Worm (Caenorhabditis elegans) whole organism, early embryonic: ENCODE data around the gene pag-3.
A peak's percentile ranks its signal among the peaks of the same experiment; 100 is the strongest.

Source experiments
- B0310.2 ChIP-seq: sonication (generic microtip); optimal IDR thresholded peaks from 2 replicates; lab custom pipeline; 2016; ENCODE audit warnings: mild to moderate bottlenecking, missing genetic modification characterization, missing compliant biosample characterization
- F13C5.2 ChIP-seq: sonication (generic microtip); optimal IDR thresholded peaks from 2 replicates; lab custom pipeline; 2017; ENCODE audit warnings: mild to moderate bottlenecking, missing genetic modification characterization, inconsistent platforms, missing compliant biosample characterization
- aly-1 ChIP-seq: sonication (generic microtip); optimal IDR thresholded peaks from 2 replicates; lab custom pipeline; 2016; ENCODE audit warnings: missing genetic modification characterization, missing compliant biosample characterization
- ama-1 ChIP-seq: fragments of 150-350 bp; optimal IDR thresholded peaks from 2 replicates; lab custom pipeline; 2014
- ceh-13 ChIP-seq: fragments of 200-800 bp; sonication (Bioruptor generic); optimal IDR thresholded peaks from 2 replicates; lab custom pipeline; 2018; ENCODE audit warnings: mild to moderate bottlenecking, missing genetic modification characterization, missing compliant biosample characterization
- ceh-36 ChIP-seq: sonication (generic microtip); optimal IDR thresholded peaks from 2 replicates; lab custom pipeline; 2016; ENCODE audit warnings: missing genetic modification characterization, inconsistent platforms, missing compliant biosample characterization
- ets-7 ChIP-seq: sonication (generic microtip); optimal IDR thresholded peaks from 2 replicates; lab custom pipeline; 2016; ENCODE audit warnings: missing genotype, missing genetic modification characterization, missing compliant biosample characterization
- flt-1 ChIP-seq: fragments of 200-800 bp; sonication (Bioruptor generic); IDR thresholded peaks from 2 replicates; pipeline ENCODE4 v1.3.6; 2022; ENCODE audit warnings: missing genetic modification characterization, missing compliant biosample characterization
- hmbx-1 ChIP-seq: sonication (generic microtip); optimal IDR thresholded peaks from 2 replicates; lab custom pipeline; 2016; ENCODE audit warnings: mild to moderate bottlenecking, missing genetic modification characterization, missing compliant biosample characterization
- hmg-4 ChIP-seq: fragments of 200-800 bp; sonication (Bioruptor generic); optimal IDR thresholded peaks from 2 replicates; lab custom pipeline; 2018; ENCODE audit warnings: mild to moderate bottlenecking, missing genetic modification characterization, missing compliant biosample characterization
- hnd-1 ChIP-seq: sonication (generic microtip); optimal IDR thresholded peaks from 2 replicates; lab custom pipeline; 2016; ENCODE audit warnings: missing genetic modification characterization, missing compliant biosample characterization
- pes-1 ChIP-seq: fragments of 200-800 bp; sonication (Bioruptor generic); IDR thresholded peaks from 2 replicates; pipeline ENCODE4 v1.3.6; 2022; ENCODE audit warnings: missing genetic modification reagents, missing genetic modification characterization, missing compliant biosample characterization
- scrt-1 ChIP-seq: fragments of 200-800 bp; sonication (Bioruptor generic); IDR thresholded peaks from 2 replicates; pipeline ENCODE4 v1.3.6; 2022; ENCODE audit warnings: missing genetic modification characterization, missing compliant biosample characterization
- sea-1 ChIP-seq: fragments of 200-800 bp; sonication (Bioruptor generic); conservative IDR thresholded peaks from 2 replicates; pipeline ENCODE4 v1.3.6; 2022; ENCODE audit warnings: missing genetic modification characterization, missing compliant biosample characterization
- tbx-11 ChIP-seq: fragments of 200-800 bp; sonication (Bioruptor generic); IDR thresholded peaks from 2 replicates; pipeline ENCODE4 v1.3.6; 2022; ENCODE audit warnings: missing genetic modification characterization, missing compliant biosample characterization
- tbx-37 ChIP-seq: fragments of 200-800 bp; sonication (Bioruptor generic); conservative IDR thresholded peaks from 2 replicates; pipeline ENCODE4 v1.3.6; 2022; ENCODE audit warnings: missing genetic modification reagents, missing genetic modification characterization, missing compliant biosample characterization
- tra-4 ChIP-seq: sonication (generic microtip); optimal IDR thresholded peaks from 2 replicates; lab custom pipeline; 2017; ENCODE audit warnings: missing genetic modification characterization, missing compliant biosample characterization

The pag-3 gene

DNA sequence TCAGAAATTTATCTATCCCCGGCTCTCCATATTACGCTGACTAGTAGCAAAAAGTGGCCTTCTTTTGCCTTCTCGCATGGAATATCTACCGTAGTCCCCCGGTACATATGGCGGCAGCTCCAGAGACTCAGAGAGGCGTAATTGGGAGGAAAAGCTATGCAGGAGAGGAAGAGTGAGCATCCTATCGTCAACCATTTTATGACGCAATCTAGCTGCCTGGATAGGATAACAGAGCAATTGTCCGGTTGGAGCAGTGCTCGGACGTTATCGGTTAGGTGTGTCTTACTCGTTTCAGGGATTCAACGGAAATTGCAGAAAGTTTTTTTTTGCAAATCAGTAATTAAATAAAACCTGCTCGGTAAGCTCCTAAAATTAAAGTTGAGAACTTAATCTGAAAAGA, 2.7 kb upstream of the pag-3 start:
- TF ChIP-seq ceh-36 (no peak), sea-1 (GFP tag; lab: Robert Waterston, UW) (no peak), hmbx-1 (tag; lab: Kevin White, UChicago) (no peak), ceh-13 (no peak), B0310.2 (tag; lab: Kevin White, UChicago) (no peak), pes-1 (GFP tag; lab: Robert Waterston, UW) (no peak), aly-1 (tag; lab: Kevin White, UChicago) (no peak), scrt-1 (GFP tag; lab: Robert Waterston, UW) (no peak), hnd-1 (tag; lab: Kevin White, UChicago) (no peak), hmg-4 (GFP tag; lab: Kevin White, UChicago) (no peak), ets-7 (tag; lab: Kevin White, UChicago) (no peak)

DNA sequence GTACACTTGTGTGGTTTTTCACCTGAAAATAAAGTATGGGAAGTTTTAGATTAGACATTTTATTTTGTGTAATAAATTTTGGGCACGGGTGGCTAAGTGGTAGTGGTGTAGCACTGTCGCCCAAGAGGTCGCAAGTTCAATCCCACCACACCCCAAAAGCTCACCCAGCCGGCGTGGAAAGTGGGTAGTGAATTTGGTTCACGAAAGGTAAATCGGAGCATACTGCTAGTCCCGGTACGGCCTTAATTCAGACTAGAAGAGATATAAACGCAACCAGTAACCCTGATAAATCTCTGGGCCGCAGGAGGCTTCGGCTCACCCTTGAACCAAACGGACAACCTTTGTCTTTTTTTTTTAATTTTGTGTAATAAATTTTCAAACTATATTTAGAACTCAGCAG, 2.7 kb downstream of the pag-3 start:
- no peak for TF ChIP-seq ceh-36
- TF ChIP-seq ets-7 (tag; lab: Kevin White, UChicago): no peak
- no peak for TF ChIP-seq hmg-4 (GFP tag; lab: Kevin White, UChicago)
- TF ChIP-seq aly-1 (tag; lab: Kevin White, UChicago): no peak
- TF ChIP-seq F13C5.2 (tag; lab: Kevin White, UChicago): no peak
- TF ChIP-seq ama-1: no peak
- TF ChIP-seq tbx-37 (GFP tag; lab: Robert Waterston, UW): no peak
- TF ChIP-seq tbx-11 (GFP tag; lab: Robert Waterston, UW): no peak
- TF ChIP-seq flt-1: no peak
- TF ChIP-seq tra-4 (tag; lab: Kevin White, UChicago): no peak
- no peak for TF ChIP-seq ceh-13
- no peak for TF ChIP-seq B0310.2 (tag; lab: Kevin White, UChicago)
- no peak for TF ChIP-seq pes-1 (GFP tag; lab: Robert Waterston, UW)
- TF ChIP-seq hmbx-1 (tag; lab: Kevin White, UChicago): no peak
- no peak for TF ChIP-seq sea-1 (GFP tag; lab: Robert Waterston, UW)
- TF ChIP-seq hnd-1 (tag; lab: Kevin White, UChicago): no peak
- TF ChIP-seq scrt-1 (GFP tag; lab: Robert Waterston, UW): no peak

DNA sequence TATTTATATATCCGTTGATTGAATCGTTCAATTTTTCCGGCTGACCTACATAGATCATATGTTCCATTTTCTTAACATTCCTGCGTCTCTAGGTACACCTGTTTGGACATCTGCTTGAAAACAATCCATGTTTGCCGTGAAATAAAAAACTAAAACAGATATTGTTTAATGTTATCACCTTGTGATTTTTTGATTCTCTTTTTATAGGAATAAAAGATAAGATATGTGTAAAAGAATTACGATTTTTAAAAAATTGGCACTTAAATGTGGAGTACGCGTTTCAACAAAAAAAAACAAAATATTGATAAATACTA, 7.1 kb downstream of the pag-3 start:
- TF ChIP-seq scrt-1 (GFP tag; lab: Robert Waterston, UW): no peak
- TF ChIP-seq tra-4 (tag; lab: Kevin White, UChicago): no peak
- TF ChIP-seq B0310.2 (tag; lab: Kevin White, UChicago): no peak
- TF ChIP-seq flt-1: no peak
- TF ChIP-seq F13C5.2 (tag; lab: Kevin White, UChicago): no peak
- TF ChIP-seq pes-1 (GFP tag; lab: Robert Waterston, UW): no peak
- TF ChIP-seq aly-1 (tag; lab: Kevin White, UChicago): no peak

DNA sequence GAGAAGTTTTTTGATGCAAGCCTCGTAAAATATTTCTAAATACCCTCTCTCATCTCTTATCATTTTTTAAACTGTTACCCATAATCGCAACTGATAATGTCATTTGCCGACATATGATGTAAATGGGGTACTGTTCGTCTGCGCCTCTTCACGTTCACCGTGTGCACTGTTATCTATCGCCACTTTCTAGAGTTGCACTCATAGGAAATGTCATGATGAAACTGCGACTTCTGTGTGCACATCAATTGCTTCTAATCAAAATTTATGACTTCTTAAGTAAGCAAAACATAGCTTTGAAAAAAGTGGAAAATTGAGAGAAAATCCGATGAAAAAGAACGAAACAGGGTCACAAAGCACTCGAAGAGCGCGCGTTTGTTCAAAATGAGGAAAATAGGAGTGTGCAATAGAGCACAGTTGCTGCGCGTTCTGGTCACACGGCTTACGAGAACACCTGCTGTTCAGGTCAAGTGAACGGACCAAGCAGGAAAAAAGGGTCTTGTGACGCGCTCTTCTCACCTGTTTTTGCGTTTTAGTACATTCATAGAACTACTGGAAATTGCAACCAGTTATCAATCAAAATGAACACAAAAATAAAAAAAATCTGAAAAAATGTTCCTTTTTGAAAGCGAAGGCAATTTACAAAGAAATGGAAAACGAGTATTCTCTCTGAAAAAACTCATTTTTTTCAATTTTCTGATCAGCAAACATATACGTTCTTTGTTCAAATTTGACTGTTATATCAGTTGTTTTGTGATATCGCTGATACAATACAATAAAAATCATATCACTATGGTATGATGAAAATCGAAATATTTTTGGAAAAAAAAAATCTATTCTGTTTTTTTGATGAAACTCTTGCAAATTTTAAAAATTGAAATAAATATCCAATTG, 7.7 kb downstream of the pag-3 start:
- TF ChIP-seq F13C5.2 (tag; lab: Kevin White, UChicago): peak; percentile 5
- TF ChIP-seq tbx-11 (GFP tag; lab: Robert Waterston, UW): no peak
- TF ChIP-seq pes-1 (GFP tag; lab: Robert Waterston, UW): no peak
- no peak for TF ChIP-seq B0310.2 (tag; lab: Kevin White, UChicago)
- no peak for TF ChIP-seq hmg-4 (GFP tag; lab: Kevin White, UChicago)

DNA sequence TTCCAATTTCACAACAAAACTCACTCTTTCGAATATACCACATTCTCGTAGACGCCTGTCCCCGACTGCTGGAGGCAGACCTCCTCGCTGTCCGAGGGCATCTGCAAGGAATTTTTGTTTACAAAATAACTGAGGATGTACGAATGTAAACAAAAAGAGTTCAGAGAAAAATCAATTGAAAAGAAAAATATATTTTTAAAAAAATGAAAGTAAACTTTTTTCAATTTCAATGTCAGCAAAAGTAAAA, 8.3 kb downstream of the pag-3 start, which contains the start of gene mrp-5:
Gene mrp-5, minus strand, starts transcription at position 101 of the 247 bp plus-strand sequence.
- no peak for TF ChIP-seq ama-1
- TF ChIP-seq hmbx-1 (tag; lab: Kevin White, UChicago): no peak
- TF ChIP-seq hnd-1 (tag; lab: Kevin White, UChicago): no peak

DNA sequence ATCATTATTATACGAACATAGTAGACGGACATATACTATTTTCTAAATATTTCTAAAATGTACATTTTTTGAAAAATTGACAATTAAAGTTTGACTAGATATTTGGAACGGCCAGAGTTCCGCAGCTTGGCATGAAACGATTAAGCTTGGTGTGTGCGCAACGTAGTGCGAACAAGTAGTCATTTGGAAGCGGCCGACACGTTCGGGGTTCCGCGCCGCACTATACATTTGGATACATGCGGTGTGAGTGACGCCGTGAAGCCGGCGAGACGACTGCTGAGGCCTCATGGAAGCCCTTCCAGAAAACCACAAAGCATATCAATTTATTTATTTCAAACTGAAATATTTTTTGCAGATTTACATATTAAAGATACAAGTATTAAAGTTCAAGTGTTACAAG, 16.3 kb downstream of the pag-3 start:
- no peak for TF ChIP-seq ama-1
- TF ChIP-seq sea-1 (GFP tag; lab: Robert Waterston, UW): no peak
- TF ChIP-seq ceh-36: no peak
- TF ChIP-seq F13C5.2 (tag; lab: Kevin White, UChicago): no peak
- no peak for TF ChIP-seq tbx-11 (GFP tag; lab: Robert Waterston, UW)
- TF ChIP-seq aly-1 (tag; lab: Kevin White, UChicago): no peak
- TF ChIP-seq ets-7 (tag; lab: Kevin White, UChicago): no peak
- TF ChIP-seq scrt-1 (GFP tag; lab: Robert Waterston, UW): no peak
- no peak for TF ChIP-seq flt-1
- TF ChIP-seq tra-4 (tag; lab: Kevin White, UChicago): no peak
- TF ChIP-seq hmbx-1 (tag; lab: Kevin White, UChicago): no peak
- TF ChIP-seq hmg-4 (GFP tag; lab: Kevin White, UChicago): no peak
- TF ChIP-seq hnd-1 (tag; lab: Kevin White, UChicago): no peak
- no peak for TF ChIP-seq ceh-13
- no peak for TF ChIP-seq B0310.2 (tag; lab: Kevin White, UChicago)
- TF ChIP-seq pes-1 (GFP tag; lab: Robert Waterston, UW): no peak
- no peak for TF ChIP-seq tbx-37 (GFP tag; lab: Robert Waterston, UW)

DNA sequence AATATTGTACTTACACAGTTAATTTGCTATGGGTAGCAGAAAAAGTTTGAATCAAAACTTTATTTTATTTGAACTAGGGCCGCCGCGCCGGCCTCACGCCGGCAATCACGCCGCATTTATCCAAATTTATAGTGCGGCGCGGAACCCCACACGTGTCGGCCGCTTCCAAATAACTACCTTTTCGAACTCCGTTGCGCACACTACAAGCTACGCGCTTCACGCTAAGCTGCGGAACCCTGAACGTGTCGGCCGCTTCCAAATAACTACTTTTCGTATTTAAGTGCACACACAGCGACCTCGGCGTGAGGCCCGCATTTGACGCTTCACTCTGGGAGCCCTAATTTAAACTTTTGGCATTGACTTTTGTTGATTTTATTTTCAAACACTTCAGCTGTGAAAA, 23.0 kb downstream of the pag-3 start:
- TF ChIP-seq flt-1: no peak
- no peak for TF ChIP-seq hmbx-1 (tag; lab: Kevin White, UChicago)
- TF ChIP-seq ama-1: no peak
- no peak for TF ChIP-seq tbx-11 (GFP tag; lab: Robert Waterston, UW)
- no peak for TF ChIP-seq hmg-4 (GFP tag; lab: Kevin White, UChicago)

DNA sequence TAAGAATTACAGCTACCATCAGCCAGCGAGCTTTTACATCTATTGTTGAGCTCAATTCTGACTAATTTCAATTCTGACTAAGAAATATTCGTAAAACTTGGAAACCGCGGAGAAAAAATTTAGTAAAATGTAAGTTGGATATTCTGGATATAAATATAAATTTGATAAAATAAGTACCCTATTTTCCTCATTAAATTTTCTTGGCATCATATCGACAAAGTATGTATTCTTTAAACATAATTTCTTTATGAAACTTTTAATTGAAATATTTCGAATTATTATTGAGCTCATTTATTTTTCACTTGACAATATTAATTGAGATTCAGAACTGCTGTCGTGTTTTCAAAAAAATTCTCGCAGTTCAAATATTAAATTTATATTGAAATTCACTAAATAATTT, 24.9 kb downstream of the pag-3 start:
- TF ChIP-seq scrt-1 (GFP tag; lab: Robert Waterston, UW) (no peak), pes-1 (GFP tag; lab: Robert Waterston, UW) (no peak), hmg-4 (GFP tag; lab: Kevin White, UChicago) (no peak), F13C5.2 (tag; lab: Kevin White, UChicago) (no peak), hnd-1 (tag; lab: Kevin White, UChicago) (no peak), tbx-37 (GFP tag; lab: Robert Waterston, UW) (no peak), tra-4 (tag; lab: Kevin White, UChicago) (no peak), hmbx-1 (tag; lab: Kevin White, UChicago) (no peak), ets-7 (tag; lab: Kevin White, UChicago) (no peak), ceh-13 (no peak), ama-1 (no peak), ceh-36 (no peak), tbx-11 (GFP tag; lab: Robert Waterston, UW) (no peak), sea-1 (GFP tag; lab: Robert Waterston, UW) (no peak)
